Worm (Caenorhabditis elegans): ENCODE data around the gene sax-2.

- no peak for TF ChIP-seq aly-2 (tag; optimal IDR thresholded peaks at IDR 0.05)
- no peak for TF ChIP-seq snpc-4 (tag; optimal IDR thresholded peaks at IDR 0.05)
- no peak for TF ChIP-seq skn-1 (tag; optimal IDR thresholded peaks at IDR 0.05)
- TF ChIP-seq nhr-237 (tag; optimal IDR thresholded peaks at IDR 0.05), result no peak
- no peak for TF ChIP-seq nhr-28 (tag; optimal IDR thresholded peaks at IDR 0.05)
- no peak for TF ChIP-seq fkh-10 (GFP tag; optimal IDR thresholded peaks at IDR 0.05)
These were observed 24.0 kb upstream of the sax-2 start, which contains the start of gene cah-1 for ce11 chrIII:5085529-5085928.

Measured in whole organism, L1 larva.